Worm (Caenorhabditis elegans): ENCODE results near the gene otub-1.

ce11 chrV:15067165-15067564, 1.1 kb downstream of the otub-1 start, which contains the start of gene C25D7.10:
- TF ChIP-seq aly-2 (tag; optimal IDR thresholded peaks at IDR 0.05) (no peak), lin-11 (tag; optimal IDR thresholded peaks at IDR 0.05) (no peak), unc-39 (tag; optimal IDR thresholded peaks at IDR 0.05) (no peak), unc-62 (GFP tag; optimal IDR thresholded peaks at IDR 0.05) (no peak), elt-1 (tag; optimal IDR thresholded peaks at IDR 0.05) (no peak)
